Fruit fly (Drosophila melanogaster): Measurements from ENCODE around the gene Lamp1.
A peak's percentile ranks its signal among the peaks of the same experiment; 100 is the strongest.

Gene Lamp1

DNA sequence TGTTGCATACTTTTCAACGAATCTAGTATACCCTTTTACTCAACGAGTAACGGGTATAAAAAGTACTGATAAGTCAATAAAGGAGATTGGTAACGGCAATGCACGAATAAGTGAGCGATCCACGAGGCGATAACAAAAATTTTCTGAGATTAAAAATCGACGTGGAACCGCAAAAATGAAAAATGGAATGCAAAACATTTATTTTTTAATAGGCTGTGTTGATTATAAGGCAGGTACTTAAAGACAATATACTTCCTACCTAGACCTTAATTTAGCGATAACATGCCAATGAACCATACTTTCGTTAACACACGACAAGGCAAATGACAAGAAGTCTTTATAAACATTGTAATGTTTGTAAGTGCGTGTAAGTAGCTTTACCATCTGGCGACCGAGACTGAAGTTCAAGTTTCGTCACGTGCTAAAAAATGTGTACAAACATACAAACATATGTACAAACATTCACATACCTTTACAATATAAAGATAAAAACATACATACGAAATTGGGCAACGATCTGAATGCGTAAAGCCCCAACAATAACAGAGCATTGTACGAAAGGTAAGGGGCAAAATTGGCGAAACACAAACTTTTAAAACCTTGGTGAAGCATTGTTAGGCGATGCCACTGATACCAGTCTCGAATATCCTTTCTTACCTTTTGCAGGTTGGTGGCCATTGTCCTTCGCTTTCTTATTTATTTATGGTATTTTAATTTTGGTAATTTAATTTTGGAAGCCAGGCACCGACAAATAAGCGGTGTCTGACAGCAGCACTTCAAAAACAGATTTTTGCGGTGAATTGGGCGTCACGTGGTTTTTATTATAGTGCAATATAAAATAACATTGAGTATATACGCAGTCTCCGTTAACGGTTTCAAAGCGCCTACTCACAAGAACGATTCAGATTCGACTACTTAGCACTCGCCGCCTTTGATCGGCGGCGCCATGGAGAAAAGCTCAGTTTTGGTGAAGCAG, 49.8 kb downstream of the Lamp1 start:
- TF ChIP-seq h (GFP tag; optimal IDR thresholded peaks at IDR 0.05) (peak; percentile 58), brk (GFP tag; optimal IDR thresholded peaks at IDR 0.05) (peak; percentile 41), Hr78 (GFP tag; optimal IDR thresholded peaks at IDR 0.05) (no peak), ey (GFP tag; optimal IDR thresholded peaks at IDR 0.05) (no peak), Rel (GFP tag; optimal IDR thresholded peaks at IDR 0.05) (no peak), Rel (tag; optimal IDR thresholded peaks at IDR 0.05) (peak; percentile 19), dmrt93B (GFP tag; optimal IDR thresholded peaks at IDR 0.05) (no peak), CrebA (GFP tag; optimal IDR thresholded peaks at IDR 0.05; ENCODE audit: borderline replicate concordance) (peak; percentile 26), br (GFP tag; optimal IDR thresholded peaks at IDR 0.05) (peak; percentile 5), Mio (GFP tag; optimal IDR thresholded peaks at IDR 0.05) (no peak), Abd-B (GFP tag; optimal IDR thresholded peaks at IDR 0.05) (no peak), sv (GFP tag; optimal IDR thresholded peaks at IDR 0.05) (no peak)

DNA sequence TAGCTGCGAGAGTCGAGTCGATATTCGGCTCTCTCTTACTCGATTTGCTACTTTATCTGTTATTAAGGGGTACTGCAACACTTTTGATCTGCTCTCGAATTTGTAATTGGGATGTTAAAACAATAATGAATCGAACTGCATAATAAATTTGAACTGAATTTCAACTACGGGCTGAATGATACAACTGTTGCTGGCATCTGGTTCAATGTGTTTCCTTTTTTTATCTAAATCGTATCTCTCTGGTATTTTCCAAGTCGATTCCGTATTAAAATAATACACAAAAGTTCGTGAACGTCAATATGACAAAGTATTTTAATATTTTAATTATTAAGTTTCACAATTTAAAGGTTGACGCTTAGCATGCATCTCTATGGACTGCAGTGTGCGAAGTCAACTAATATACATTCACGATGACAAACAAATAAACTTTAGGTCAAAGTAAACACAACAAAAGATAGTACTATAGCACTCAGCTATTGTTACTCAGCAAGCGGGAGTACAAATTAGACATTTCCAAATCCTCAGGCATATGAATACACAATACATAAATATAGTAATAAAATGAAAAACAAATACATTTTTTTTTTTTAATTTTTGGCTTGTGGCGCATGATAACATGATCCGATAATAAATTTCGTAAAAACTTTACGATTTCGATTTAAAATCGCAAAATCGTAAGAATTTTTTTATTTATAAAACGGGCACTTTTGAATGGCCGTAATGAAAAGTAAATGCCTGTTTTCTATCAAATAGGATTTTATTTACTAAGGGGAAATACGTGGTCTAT, 50.7 kb downstream of the Lamp1 start, which contains the start of gene CG2201:
Gene CG2201, minus strand, starts transcription at position 396 of the 787 bp plus-strand sequence.
- TF ChIP-seq br (GFP tag; optimal IDR thresholded peaks at IDR 0.05) (peak; percentile 24), psq (GFP tag; optimal IDR thresholded peaks at IDR 0.05) (peak; percentile 8), h (GFP tag; optimal IDR thresholded peaks at IDR 0.05) (peak; percentile 8), Hnf4 (GFP tag; optimal IDR thresholded peaks at IDR 0.05) (no peak), dmrt93B (GFP tag; optimal IDR thresholded peaks at IDR 0.05) (peak; percentile 35), Dfd (GFP tag; optimal IDR thresholded peaks at IDR 0.05) (peak; percentile 24), Dif (GFP tag; optimal IDR thresholded peaks at IDR 0.05; ENCODE audit: partially characterized antibody) (peak; percentile 68), jim (GFP tag; optimal IDR thresholded peaks at IDR 0.05) (no peak), sage (GFP tag; optimal IDR thresholded peaks at IDR 0.05) (no peak), sv (GFP tag; optimal IDR thresholded peaks at IDR 0.05) (no peak), dl (GFP tag; optimal IDR thresholded peaks at IDR 0.05; ENCODE audit: insufficient read depth in 1 of 2, partially characterized antibody in 2 of 2) (no peak), foxo (GFP tag; optimal IDR thresholded peaks at IDR 0.05) (peak; percentile 15 to 49), fru (GFP tag; optimal IDR thresholded peaks at IDR 0.05) (peak; percentile 31), OdsH (GFP tag; optimal IDR thresholded peaks at IDR 0.05) (peak; percentile 46), Vsx2 (GFP tag; optimal IDR thresholded peaks at IDR 0.05; ENCODE audit: partially characterized antibody) (peak; percentile 12), Sp1 (GFP tag; optimal IDR thresholded peaks at IDR 0.05) (peak; percentile 21), CG9705 (GFP tag; optimal IDR thresholded peaks at IDR 0.05) (no peak), Rel (GFP tag; optimal IDR thresholded peaks at IDR 0.05) (no peak), Rel (tag; optimal IDR thresholded peaks at IDR 0.05) (no peak), usp (GFP tag; optimal IDR thresholded peaks at IDR 0.05) (no peak), rgr (GFP tag; optimal IDR thresholded peaks at IDR 0.05) (peak; percentile 43), HLH106 (tag; optimal IDR thresholded peaks at IDR 0.05) (peak; percentile 51), pan (optimal IDR thresholded peaks at IDR 0.05) (no peak), ey (GFP tag; optimal IDR thresholded peaks at IDR 0.05) (peak; percentile 37)

- TF ChIP-seq Sp1 (GFP tag; optimal IDR thresholded peaks at IDR 0.05) (no peak), pan (optimal IDR thresholded peaks at IDR 0.05) (no peak), foxo (GFP tag; optimal IDR thresholded peaks at IDR 0.05) (no peak), Rel (GFP tag; optimal IDR thresholded peaks at IDR 0.05) (no peak), Rel (tag; optimal IDR thresholded peaks at IDR 0.05) (no peak), HLH106 (tag; optimal IDR thresholded peaks at IDR 0.05) (no peak), Hr83 (GFP tag; optimal IDR thresholded peaks at IDR 0.05; ENCODE audit: poor library complexity, severe bottlenecking) (no peak), sv (GFP tag; optimal IDR thresholded peaks at IDR 0.05) (no peak), lola (GFP tag; optimal IDR thresholded peaks at IDR 0.05) (no peak), psq (GFP tag; optimal IDR thresholded peaks at IDR 0.05) (no peak), Mio (GFP tag; optimal IDR thresholded peaks at IDR 0.05) (no peak), Abd-B (GFP tag; optimal IDR thresholded peaks at IDR 0.05) (no peak), tai (GFP tag; optimal IDR thresholded peaks at IDR 0.05) (no peak)
Observed at dm6 chr2L:21624472-21624787, 51.2 kb downstream of the Lamp1 start.
